Worm (Caenorhabditis elegans): Measurements from ENCODE around the gene Y53F4B.43.

DNA sequence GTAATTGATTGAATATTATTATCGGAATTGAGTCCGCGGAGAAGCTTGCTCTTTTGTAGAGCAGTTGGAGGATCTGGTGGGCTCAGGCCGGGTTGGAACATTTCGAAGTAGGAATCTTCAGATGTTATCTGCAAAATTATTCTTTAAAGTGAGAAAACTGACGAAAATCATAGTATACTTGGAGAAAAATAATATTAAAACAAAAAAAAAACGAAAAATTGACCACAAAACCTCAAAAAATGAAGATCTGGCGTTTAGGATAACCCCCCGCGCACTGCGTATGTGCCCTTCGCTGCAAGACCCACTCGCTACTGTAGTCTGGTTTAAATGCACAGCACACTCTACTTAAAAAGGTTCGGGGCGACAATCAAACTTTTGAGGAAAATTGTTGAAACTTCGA, 15.1 kb downstream of the Y53F4B.43 start, which contains the start of gene Y53F4B.10:
- no peak for TF ChIP-seq mdl-1 (tag; optimal IDR thresholded peaks at IDR 0.05)
- no peak for TF ChIP-seq ceh-16 (tag; optimal IDR thresholded peaks at IDR 0.05)
- TF ChIP-seq lin-39 (tag; optimal IDR thresholded peaks at IDR 0.05) = no peak
- no peak for TF ChIP-seq eor-1 (tag; optimal IDR thresholded peaks at IDR 0.05)
- no peak for TF ChIP-seq pha-4 (tag; optimal IDR thresholded peaks at IDR 0.05)
- TF ChIP-seq aly-2 (tag; optimal IDR thresholded peaks at IDR 0.05) = no peak
- no peak for TF ChIP-seq elt-1 (tag; optimal IDR thresholded peaks at IDR 0.05)
- no peak for TF ChIP-seq nhr-12 (tag; optimal IDR thresholded peaks at IDR 0.05)
- no peak for TF ChIP-seq tbx-2 (tag; optimal IDR thresholded peaks at IDR 0.05)
